Worm (Caenorhabditis elegans): ENCODE data around the gene F26G1.11.

DNA sequence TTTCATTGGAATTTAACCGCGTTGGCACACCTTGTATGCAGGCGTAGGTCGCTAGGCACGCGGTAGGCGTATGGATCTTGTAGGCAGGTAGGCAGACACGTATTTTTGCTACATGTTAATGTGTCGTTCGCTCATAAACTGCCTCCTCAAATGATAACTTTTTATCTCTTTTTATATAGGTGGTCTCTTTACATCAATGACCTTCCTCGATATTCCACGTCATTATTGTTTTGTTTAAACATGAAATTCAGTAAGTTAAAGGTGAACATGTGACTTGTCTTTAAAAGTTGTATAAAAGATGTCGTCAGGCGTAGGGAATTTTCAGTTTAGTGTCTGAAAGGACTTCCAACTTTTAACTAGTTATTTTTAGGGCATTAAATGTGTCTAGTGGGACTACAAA, 29.2 kb upstream of the F26G1.11 start:
- no peak for TF ChIP-seq ref-1 (GFP tag; conservative IDR thresholded peaks at IDR 0.05)
- no peak for TF ChIP-seq tab-1 (GFP tag; IDR thresholded peaks at IDR 0.05)
- no peak for TF ChIP-seq ztf-29 (GFP tag; IDR thresholded peaks at IDR 0.05)
- no peak for TF ChIP-seq ztf-23 (GFP tag; IDR thresholded peaks at IDR 0.05)
- TF ChIP-seq klf-2 (GFP tag; conservative IDR thresholded peaks at IDR 0.05) = no peak
